Fruit fly (Drosophila melanogaster) whole organism: ENCODE data around the gene Fmr1.
A peak's percentile ranks its signal among the peaks of the same experiment; 100 is the strongest.

ENCODE experiments used
- CG8478 ChIP-seq: fragments of >200 bp; optimal IDR thresholded peaks from 2 replicates; lab custom pipeline; 2018; ENCODE audit warnings: inconsistent platforms
- Dll ChIP-seq: fragments of >200 bp; optimal IDR thresholded peaks from 2 replicates; lab custom pipeline; 2017
- EcR ChIP-seq, 2 experiments: fragments of >200 bp; optimal IDR thresholded peaks; 2 replicates each; lab custom pipeline; 2017; ENCODE audit warnings: missing biosample characterization in 2 of 2, missing genetic modification characterization in 2 of 2, missing genetic modification reagents in 2 of 2
- pan ChIP-seq: fragments of >200 bp; optimal IDR thresholded peaks from 2 replicates; lab custom pipeline; 2017
- psq ChIP-seq: fragments of >200 bp; optimal IDR thresholded peaks from 2 replicates; lab custom pipeline; 2017
- usp ChIP-seq: fragments of >200 bp; optimal IDR thresholded peaks from 2 replicates; lab custom pipeline; 2017; ENCODE audit warnings: missing biosample characterization, missing genetic modification characterization, mixed read lengths

Fmr1 gene

DNA sequence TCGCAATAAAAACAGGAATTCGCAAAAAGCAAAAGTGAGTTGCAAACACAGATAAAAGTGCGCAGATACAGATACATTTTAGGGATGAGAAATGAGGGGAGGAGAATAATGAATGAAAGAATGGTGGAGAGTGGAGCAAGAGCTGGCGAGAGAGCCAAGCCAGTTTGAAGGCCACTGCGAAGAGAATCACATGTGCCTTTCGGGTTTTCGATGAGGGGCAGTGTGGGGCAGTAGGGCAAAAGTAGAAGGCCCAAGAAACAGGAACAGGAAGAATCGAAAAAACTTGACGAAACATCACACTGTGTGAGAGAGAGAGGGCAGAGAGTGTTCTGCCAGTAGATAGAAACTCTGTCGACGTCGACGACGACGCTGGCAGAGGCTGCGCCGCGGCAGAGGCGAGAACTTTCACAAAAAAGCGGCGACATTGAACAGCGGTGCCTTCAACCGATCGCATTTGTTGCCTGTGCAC is 25.7 kb downstream of the Fmr1 start:
- no peak for TF ChIP-seq EcR (GFP tag; optimal IDR thresholded peaks at IDR 0.05; lab: Kevin White, UChicago)
- no peak for TF ChIP-seq Dll (lab: Kevin White, UChicago)

dm6 chr3R:10083077-10083476 is 26.8 kb downstream of the Fmr1 start:
- TF ChIP-seq EcR (GFP tag; optimal IDR thresholded peaks at IDR 0.05; lab: Kevin White, UChicago), result no peak
- TF ChIP-seq CG8478, result no peak
- TF ChIP-seq psq (lab: Kevin White, UChicago), result no peak
- TF ChIP-seq pan, result no peak
- TF ChIP-seq Dll (lab: Kevin White, UChicago), result no peak
- no peak for TF ChIP-seq usp

DNA sequence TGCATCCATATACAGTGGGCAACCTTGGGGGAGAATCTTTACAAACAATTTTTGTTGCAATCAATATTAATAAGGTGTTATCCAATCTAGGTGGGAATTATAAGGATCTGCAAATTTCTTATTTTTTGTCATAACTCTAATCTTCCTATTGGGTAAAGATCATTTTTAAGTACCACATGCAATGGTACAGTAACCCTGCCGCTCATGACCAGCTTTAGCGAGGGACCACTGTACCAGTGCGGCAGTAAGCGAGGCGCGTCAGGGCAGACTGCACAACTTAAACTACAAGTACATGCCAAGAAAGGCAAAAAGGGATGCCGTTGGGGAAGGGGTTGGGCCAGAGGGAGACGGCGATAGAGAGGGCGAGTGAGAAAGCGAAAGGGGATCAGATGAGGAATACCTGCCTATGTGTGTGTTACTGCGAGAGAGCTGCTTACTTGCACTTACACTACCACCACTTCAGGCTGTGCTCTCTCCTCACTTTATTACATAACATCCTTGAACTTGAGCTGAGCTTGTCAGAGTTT is 27.3 kb downstream of the Fmr1 start:
- no peak for TF ChIP-seq CG8478
- no peak for TF ChIP-seq psq (lab: Kevin White, UChicago)
- TF ChIP-seq usp, result no peak
- no peak for TF ChIP-seq Dll (lab: Kevin White, UChicago)
- TF ChIP-seq EcR (GFP tag; optimal IDR thresholded peaks at IDR 0.05; lab: Kevin White, UChicago), result no peak
- no peak for TF ChIP-seq pan

- TF ChIP-seq pan (no peak), EcR (GFP tag; optimal IDR thresholded peaks at IDR 0.05; lab: Kevin White, UChicago) (no peak)
These were observed 28.3 kb downstream of the Fmr1 start for dm6 chr3R:10081469-10082111.

- no peak for TF ChIP-seq usp
- TF ChIP-seq pan, result no peak
- TF ChIP-seq CG8478, result no peak
- TF ChIP-seq Dll (lab: Kevin White, UChicago), result no peak
- no peak for TF ChIP-seq EcR (GFP tag; optimal IDR thresholded peaks at IDR 0.05; lab: Kevin White, UChicago)
- TF ChIP-seq psq (lab: Kevin White, UChicago), result no peak
These were observed 29.2 kb downstream of the Fmr1 start for dm6 chr3R:10080699-10081098.

- no peak for TF ChIP-seq usp
- TF ChIP-seq CG8478, result peak; percentile 19
These were observed 30.5 kb downstream of the Fmr1 start for dm6 chr3R:10079267-10079987.

DNA sequence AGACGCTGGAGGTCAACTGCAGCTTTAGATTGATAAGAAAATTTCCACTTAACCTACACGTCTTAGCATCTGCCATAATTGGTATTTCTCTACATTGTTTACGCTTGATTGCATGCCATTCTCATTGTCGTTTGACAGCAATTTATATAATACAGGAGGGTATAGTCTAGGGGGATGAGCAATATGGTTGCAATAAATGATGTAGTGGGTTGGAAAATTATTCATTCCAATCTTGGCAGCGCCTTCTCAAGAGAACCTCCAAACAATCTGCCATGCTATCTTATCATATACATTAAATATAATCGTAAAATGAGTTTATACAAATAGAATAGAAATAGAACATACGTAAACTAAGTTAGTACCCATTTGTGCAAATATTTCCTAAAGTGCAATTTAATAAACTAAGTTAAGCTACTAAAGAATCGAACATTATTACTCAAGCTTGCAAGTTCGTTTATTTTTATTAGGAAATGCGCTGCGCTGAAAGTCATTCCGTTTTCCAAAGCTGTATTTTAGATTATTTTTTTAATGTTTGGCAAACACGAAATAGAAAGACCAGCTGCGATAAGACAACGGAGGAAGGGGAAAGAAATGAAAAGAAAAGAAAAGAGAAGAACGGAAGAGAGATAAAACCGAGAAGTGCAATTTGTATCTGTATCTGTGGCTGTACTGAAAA is 31.3 kb downstream of the Fmr1 start:
- TF ChIP-seq pan (no peak), usp (no peak), Dll (lab: Kevin White, UChicago) (no peak), CG8478 (no peak), psq (lab: Kevin White, UChicago) (no peak), EcR (GFP tag; optimal IDR thresholded peaks at IDR 0.05; lab: Kevin White, UChicago) (no peak)

DNA sequence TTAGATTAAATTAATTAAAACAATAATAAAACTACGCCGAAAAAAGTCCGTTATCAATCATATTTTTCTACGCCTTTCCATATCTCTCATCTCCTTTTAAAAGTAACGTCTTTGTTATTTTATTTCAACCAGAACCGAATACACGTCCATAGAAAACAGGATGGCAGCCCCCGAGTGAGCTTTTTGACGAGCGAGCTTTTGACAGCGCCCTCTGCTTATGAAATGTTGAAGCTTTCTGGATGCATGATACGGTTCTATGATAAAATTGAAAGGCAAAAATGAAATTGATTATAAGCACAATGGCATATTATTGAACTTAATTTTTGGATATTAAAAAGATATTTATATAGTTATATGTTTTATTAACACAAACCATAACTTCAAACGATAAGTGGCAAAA is 33.3 kb downstream of the Fmr1 start:
- TF ChIP-seq Dll (lab: Kevin White, UChicago), result no peak
- no peak for TF ChIP-seq psq (lab: Kevin White, UChicago)
- no peak for TF ChIP-seq usp
- TF ChIP-seq pan, result no peak
- TF ChIP-seq CG8478, result no peak
- TF ChIP-seq EcR (GFP tag; optimal IDR thresholded peaks at IDR 0.05; lab: Kevin White, UChicago), result no peak

dm6 chr3R:10075323-10075788 is 34.6 kb downstream of the Fmr1 start, which contains the start of gene Alp13:
Gene Alp13 (minus strand): TSS chr3R:10075373.
- TF ChIP-seq psq (lab: Kevin White, UChicago), result no peak
- no peak for TF ChIP-seq usp
- TF ChIP-seq EcR (GFP tag; optimal IDR thresholded peaks at IDR 0.05; lab: Kevin White, UChicago), result no peak
- no peak for TF ChIP-seq CG8478
- no peak for TF ChIP-seq pan
- TF ChIP-seq Dll (lab: Kevin White, UChicago), result no peak

dm6 chr3R:10070817-10071216 is 39.1 kb downstream of the Fmr1 start, which contains the start of gene nerfin-2:
Gene nerfin-2 (plus strand): TSS chr3R:10071117.
- TF ChIP-seq EcR (GFP tag; optimal IDR thresholded peaks at IDR 0.05; lab: Kevin White, UChicago), result no peak
- TF ChIP-seq pan, result no peak
- TF ChIP-seq psq (lab: Kevin White, UChicago), result no peak
- no peak for TF ChIP-seq CG8478
- no peak for TF ChIP-seq Dll (lab: Kevin White, UChicago)
- no peak for TF ChIP-seq usp

dm6 chr3R:10070195-10070594 is 39.7 kb downstream of the Fmr1 start:
- no peak for TF ChIP-seq CG8478
- no peak for TF ChIP-seq Dll (lab: Kevin White, UChicago)
- no peak for TF ChIP-seq psq (lab: Kevin White, UChicago)
- TF ChIP-seq EcR (GFP tag; optimal IDR thresholded peaks at IDR 0.05; lab: Kevin White, UChicago), result no peak
- TF ChIP-seq pan, result no peak
- no peak for TF ChIP-seq usp

dm6 chr3R:10068780-10069179 is 41.1 kb downstream of the Fmr1 start:
- no peak for TF ChIP-seq CG8478
- no peak for TF ChIP-seq psq (lab: Kevin White, UChicago)
- no peak for TF ChIP-seq pan
- TF ChIP-seq EcR (GFP tag; optimal IDR thresholded peaks at IDR 0.05; lab: Kevin White, UChicago), result no peak
- no peak for TF ChIP-seq usp
- TF ChIP-seq Dll (lab: Kevin White, UChicago), result no peak
